Worm (Caenorhabditis elegans) whole organism, L4 larva: Measurements from ENCODE around the gene F47D12.6.

ENCODE experiments used
- D1046.2 ChIP-seq: fragments of 200-800 bp; sonication (Bioruptor generic); IDR thresholded peaks from 2 replicates; pipeline ENCODE4 v1.3.6; 2022; ENCODE audit warnings: missing genetic modification characterization, missing compliant biosample characterization
- F26F4.8 ChIP-seq: fragments of 200-800 bp; sonication (Bioruptor generic); conservative IDR thresholded peaks from 2 replicates; pipeline ENCODE4 v1.3.6; 2022; ENCODE audit warnings: missing genetic modification characterization, missing compliant biosample characterization
- F37D6.2 ChIP-seq: sonication (generic microtip); optimal IDR thresholded peaks from 2 replicates; lab custom pipeline; 2016; ENCODE audit warnings: mild to moderate bottlenecking, missing genetic modification characterization, missing compliant biosample characterization
- R02D3.7 ChIP-seq: fragments of 150-350 bp; sonication (generic microtip); optimal IDR thresholded peaks from 3 replicates; lab custom pipeline; 2014; ENCODE audit warnings: missing biosample characterization, missing genetic modification characterization
- T26A8.4 ChIP-seq: fragments of 200-800 bp; sonication (Bioruptor generic); IDR thresholded peaks from 2 replicates; pipeline ENCODE4 v1.3.6; 2022; ENCODE audit warnings: missing genetic modification characterization, missing compliant biosample characterization
- Y105C5A.15 ChIP-seq: fragments of 200-800 bp; sonication (Bioruptor generic); IDR thresholded peaks from 2 replicates; pipeline ENCODE4 v1.3.6; 2022; ENCODE audit warnings: missing genetic modification characterization, missing compliant biosample characterization
- Y48G9A.11 ChIP-seq: fragments of 200-800 bp; sonication (Bioruptor generic); IDR thresholded peaks from 2 replicates; pipeline ENCODE4 v1.3.6; 2022; ENCODE audit warnings: missing genetic modification reagents, missing genetic modification characterization, missing compliant biosample characterization
- aha-1 ChIP-seq: fragments of 150-350 bp; peaks from one replicate; lab custom pipeline; 2014; ENCODE audit warnings: missing biosample characterization, missing genetic modification characterization
- ceh-20 ChIP-seq: fragments of 200-800 bp; sonication (Bioruptor generic); IDR thresholded peaks from 2 replicates; pipeline ENCODE4 v1.3.6; 2022; ENCODE audit warnings: missing genetic modification reagents, missing genetic modification characterization, missing compliant biosample characterization
- ceh-32 ChIP-seq: sonication (generic microtip); optimal IDR thresholded peaks from 2 replicates; lab custom pipeline; 2016; ENCODE audit warnings: mild to moderate bottlenecking, missing genetic modification characterization, missing compliant biosample characterization; ENCODE audit not compliant: poor library complexity
- ceh-44 ChIP-seq: fragments of 200-800 bp; sonication (Bioruptor generic); IDR thresholded peaks from 2 replicates; pipeline ENCODE4 v1.3.6; 2022; ENCODE audit warnings: missing genetic modification reagents, missing genetic modification characterization, missing compliant biosample characterization
- ces-1 ChIP-seq: fragments of 150-350 bp; sonication (generic microtip); optimal IDR thresholded peaks from 4 replicates; lab custom pipeline; 2014; ENCODE audit warnings: missing biosample characterization, missing genetic modification reagents, missing genetic modification characterization
- ctbp-1 ChIP-seq: fragments of 200-800 bp; sonication (Bioruptor generic); IDR thresholded peaks from 2 replicates; pipeline ENCODE4 v1.3.6; 2022; ENCODE audit warnings: missing genetic modification reagents, missing genetic modification characterization, missing compliant biosample characterization
- dmd-6 ChIP-seq: fragments of 200-800 bp; sonication (Bioruptor generic); IDR thresholded peaks from 2 replicates; pipeline ENCODE4 v1.3.6; 2022; ENCODE audit warnings: missing genetic modification reagents, missing genetic modification characterization, missing compliant biosample characterization
- duxl-1 ChIP-seq: sonication (generic microtip); optimal IDR thresholded peaks from 2 replicates; lab custom pipeline; 2016; ENCODE audit warnings: mild to moderate bottlenecking, missing genetic modification characterization, moderate library complexity, missing compliant biosample characterization; ENCODE audit not compliant: poor library complexity
- fos-1 ChIP-seq: fragments of 150-350 bp; optimal IDR thresholded peaks from 2 replicates; lab custom pipeline; 2014; ENCODE audit warnings: missing biosample characterization, missing genetic modification characterization
- hlh-11 ChIP-seq: fragments of 200-800 bp; sonication (Bioruptor generic); optimal IDR thresholded peaks from 2 replicates; lab custom pipeline; 2018; ENCODE audit warnings: mild to moderate bottlenecking, missing genetic modification characterization, missing compliant biosample characterization
- hmg-1.1 ChIP-seq: fragments of 200-800 bp; sonication (Bioruptor generic); IDR thresholded peaks from 2 replicates; pipeline ENCODE4 v1.3.6; 2022; ENCODE audit warnings: missing genetic modification reagents, missing genetic modification characterization, missing compliant biosample characterization
- lim-7 ChIP-seq: fragments of 200-800 bp; sonication (Bioruptor generic); IDR thresholded peaks from 2 replicates; pipeline ENCODE4 v1.3.6; 2022; ENCODE audit warnings: missing genetic modification characterization, missing compliant biosample characterization
- lin-1 ChIP-seq: fragments of 200-800 bp; sonication (Bioruptor generic); IDR thresholded peaks from 2 replicates; pipeline ENCODE4 v1.3.6; 2022; ENCODE audit warnings: missing genetic modification reagents, missing genetic modification characterization, missing compliant biosample characterization
- lin-39 ChIP-seq: fragments of 150-350 bp; optimal IDR thresholded peaks from 2 replicates; lab custom pipeline; 2014; ENCODE audit warnings: missing biosample characterization, missing genetic modification reagents, missing genetic modification characterization
- madf-5 ChIP-seq, 2 experiments: fragments of 200-800 bp; sonication (Bioruptor generic); IDR thresholded peaks; 2 replicates each; pipeline ENCODE4 v1.3.6; 2022; ENCODE audit warnings: missing compliant biosample characterization in 2 of 2, missing genetic modification characterization in 2 of 2
- madf-9 ChIP-seq: fragments of 200-800 bp; sonication (Bioruptor generic); conservative IDR thresholded peaks from 2 replicates; pipeline ENCODE4 v1.3.6; 2022; ENCODE audit warnings: missing genetic modification reagents, missing genetic modification characterization, missing compliant biosample characterization
- mdl-1 ChIP-seq, 2 experiments: fragments of 150-350 bp in 1 of 2; sonication (generic microtip) in 1 of 2; optimal IDR thresholded peaks; 2 replicates each; lab custom pipeline; 2014 to 2017; ENCODE audit warnings: missing biosample characterization in 2 of 2, missing genetic modification characterization in 2 of 2
- mep-1 ChIP-seq: fragments of 150-350 bp; sonication (generic microtip); optimal IDR thresholded peaks from 3 replicates; lab custom pipeline; 2014; ENCODE audit warnings: missing biosample characterization, missing genetic modification characterization
- mes-2 ChIP-seq: sonication (generic microtip); optimal IDR thresholded peaks from 2 replicates; lab custom pipeline; 2016; ENCODE audit warnings: missing genotype, mild to moderate bottlenecking, missing genetic modification characterization, missing compliant biosample characterization; ENCODE audit not compliant: poor library complexity, severe bottlenecking
- nhr-102 ChIP-seq: sonication (generic microtip); optimal IDR thresholded peaks from 2 replicates; lab custom pipeline; 2016; ENCODE audit warnings: mild to moderate bottlenecking, missing genetic modification characterization, moderate library complexity, missing compliant biosample characterization
- nhr-11 ChIP-seq: fragments of 150-350 bp; optimal IDR thresholded peaks from 2 replicates; lab custom pipeline; 2014; ENCODE audit warnings: missing biosample characterization, missing genetic modification characterization
- nhr-237 ChIP-seq: sonication (generic microtip); optimal IDR thresholded peaks from 2 replicates; lab custom pipeline; 2017; ENCODE audit warnings: missing biosample characterization, missing genetic modification characterization
- nhr-42 ChIP-seq: fragments of 200-800 bp; sonication (Bioruptor generic); IDR thresholded peaks from 2 replicates; pipeline ENCODE4 v1.3.6; 2022; ENCODE audit warnings: missing genetic modification characterization, missing compliant biosample characterization
- nhr-77 ChIP-seq: fragments of 150-350 bp; optimal IDR thresholded peaks from 2 replicates; lab custom pipeline; 2014; ENCODE audit warnings: missing biosample characterization, missing genetic modification characterization
- saeg-2 ChIP-seq: fragments of 200-800 bp; sonication (Bioruptor generic); IDR thresholded peaks from 2 replicates; pipeline ENCODE4 v1.3.6; 2022; ENCODE audit warnings: missing genetic modification reagents, missing genetic modification characterization, missing compliant biosample characterization
- skn-1 ChIP-seq: fragments of 150-350 bp; optimal IDR thresholded peaks from 2 replicates; lab custom pipeline; 2014; ENCODE audit warnings: missing biosample characterization, missing genetic modification characterization
- snpc-4 ChIP-seq: fragments of 150-350 bp; optimal IDR thresholded peaks from 2 replicates; lab custom pipeline; 2014; ENCODE audit warnings: missing biosample characterization, missing genetic modification characterization
- tra-1 ChIP-seq: fragments of 200-800 bp; sonication (Bioruptor generic); IDR thresholded peaks from 2 replicates; pipeline ENCODE4 v1.3.6; 2022; ENCODE audit warnings: missing genetic modification reagents, missing genetic modification characterization, missing compliant biosample characterization
- vab-7 ChIP-seq: fragments of 200-800 bp; sonication (Bioruptor generic); IDR thresholded peaks from 2 replicates; pipeline ENCODE4 v1.3.6; 2022; ENCODE audit warnings: missing genetic modification reagents, missing genetic modification characterization, missing compliant biosample characterization
- zip-11 ChIP-seq: fragments of 200-800 bp; sonication (Bioruptor generic); IDR thresholded peaks from 2 replicates; pipeline ENCODE4 v1.3.6; 2022; ENCODE audit warnings: missing genetic modification characterization, missing compliant biosample characterization
- zip-2 ChIP-seq: fragments of 150-350 bp; optimal IDR thresholded peaks from 2 replicates; lab custom pipeline; 2014; ENCODE audit warnings: missing biosample characterization, missing genetic modification characterization

Gene F47D12.6

ce11 chrIII:6261985-6262384 is 25.1 kb downstream of the F47D12.6 start, which contains the start of gene srg-4:
Gene srg-4 (minus strand): TSS chrIII:6262085.
- TF ChIP-seq madf-5 (GFP tag; IDR thresholded peaks at IDR 0.05; lab: Robert Waterston, UW) (no peak), ceh-44 (GFP tag; lab: Robert Waterston, UW) (no peak), aha-1 (tag; lab: Kevin White, UChicago) (no peak), nhr-102 (no peak), ctbp-1 (GFP tag; lab: Robert Waterston, UW) (no peak), fos-1 (no peak), Y105C5A.15 (GFP tag; lab: Robert Waterston, UW) (no peak), hmg-1.1 (no peak), zip-11 (GFP tag; lab: Robert Waterston, UW) (no peak), ceh-20 (GFP tag; lab: Robert Waterston, UW) (no peak), madf-9 (GFP tag; lab: Robert Waterston, UW) (no peak), mes-2 (tag; lab: Kevin White, UChicago) (no peak), vab-7 (no peak), duxl-1 (tag; lab: Kevin White, UChicago) (no peak), saeg-2 (GFP tag; lab: Robert Waterston, UW) (no peak)

DNA sequence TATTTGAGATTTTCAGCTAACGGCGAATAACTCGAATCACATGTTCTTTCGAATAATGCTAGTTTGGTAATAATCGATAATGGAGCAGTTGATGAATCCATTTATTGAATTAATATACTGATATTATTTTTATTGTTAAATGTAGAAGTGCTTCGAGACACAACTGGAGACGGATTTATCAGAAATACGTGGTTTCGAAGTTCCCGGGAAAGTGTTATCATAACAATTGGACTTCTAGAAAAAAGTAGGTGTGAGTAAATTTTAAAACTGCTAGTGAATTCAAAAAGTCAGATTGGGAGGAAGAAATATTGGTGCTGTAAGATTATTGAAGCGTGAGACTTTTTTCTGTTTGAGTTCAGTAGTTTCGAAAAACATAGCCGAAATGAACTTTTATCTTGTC is 27.0 kb downstream of the F47D12.6 start, which contains the start of gene srg-2:
Gene srg-2 (minus strand): TSS at position 101 of the 400 bp plus-strand sequence.
- TF ChIP-seq ceh-32 (no peak), Y48G9A.11 (GFP tag; lab: Robert Waterston, UW) (no peak)

- TF ChIP-seq R02D3.7 = no peak
These were observed 28.8 kb downstream of the F47D12.6 start, which contains the start of gene srg-1 for ce11 chrIII:6258262-6258661. Gene srg-1 (minus strand): TSS chrIII:6258362.

ce11 chrIII:6256675-6257074 is 30.4 kb downstream of the F47D12.6 start, which contains the start of gene srg-9:
Gene srg-9 (minus strand): TSS chrIII:6256775.
- TF ChIP-seq dmd-6 (GFP tag; lab: Robert Waterston, UW) = no peak
- no peak for TF ChIP-seq snpc-4 (tag; lab: Kevin White, UChicago)
- no peak for TF ChIP-seq nhr-11 (tag; lab: Kevin White, UChicago)
- TF ChIP-seq F26F4.8 = no peak
- no peak for TF ChIP-seq nhr-237 (tag; lab: Kevin White, UChicago)
- no peak for TF ChIP-seq zip-2 (tag; lab: Kevin White, UChicago)
- no peak for TF ChIP-seq D1046.2 (GFP tag; lab: Robert Waterston, UW)
- no peak for TF ChIP-seq ces-1 (GFP tag; lab: Kevin White, UChicago)
- TF ChIP-seq mep-1 (tag; lab: Kevin White, UChicago) = no peak
- no peak for TF ChIP-seq nhr-77 (tag; lab: Kevin White, UChicago)
- no peak for TF ChIP-seq lin-1 (GFP tag; lab: Robert Waterston, UW)
- TF ChIP-seq nhr-42 (GFP tag; lab: Robert Waterston, UW) = no peak
- TF ChIP-seq lin-39 (tag; lab: Kevin White, UChicago) = no peak
- TF ChIP-seq mdl-1 (tag; optimal IDR thresholded peaks at IDR 0.05; lab: Kevin White, UChicago) = no peak
- TF ChIP-seq tra-1 = no peak
- TF ChIP-seq Y105C5A.15 (GFP tag; lab: Robert Waterston, UW) = no peak
- no peak for TF ChIP-seq lim-7 (GFP tag; lab: Robert Waterston, UW)

DNA sequence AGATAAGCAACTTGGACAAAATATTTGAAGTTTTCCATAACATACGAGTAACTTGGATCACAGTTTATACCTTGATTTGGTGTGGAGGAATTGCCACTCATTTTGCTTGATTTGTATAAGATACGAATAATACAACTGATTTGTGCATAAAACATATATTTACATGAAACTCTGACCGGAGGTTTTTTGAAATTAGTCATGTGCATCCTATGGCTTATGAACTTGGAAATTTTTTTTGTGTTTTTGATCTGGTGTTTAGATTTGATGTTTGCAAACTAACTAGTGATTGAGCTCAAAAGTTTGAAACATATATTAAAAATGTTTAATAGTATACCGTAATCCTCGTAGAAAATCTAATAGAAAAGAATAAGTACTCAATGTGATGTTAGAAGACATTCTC is 32.4 kb downstream of the F47D12.6 start, which contains the start of gene srg-8:
Gene srg-8 (minus strand): TSS at position 101 of the 400 bp plus-strand sequence.
- TF ChIP-seq T26A8.4 (GFP tag; lab: Robert Waterston, UW) (no peak), D1046.2 (GFP tag; lab: Robert Waterston, UW) (no peak), F37D6.2 (tag; lab: Kevin White, UChicago) (no peak), skn-1 (tag; lab: Kevin White, UChicago) (no peak), hlh-11 (no peak)
